Worm (Caenorhabditis elegans): Measurements from ENCODE around the gene ZK892.4.

DNA sequence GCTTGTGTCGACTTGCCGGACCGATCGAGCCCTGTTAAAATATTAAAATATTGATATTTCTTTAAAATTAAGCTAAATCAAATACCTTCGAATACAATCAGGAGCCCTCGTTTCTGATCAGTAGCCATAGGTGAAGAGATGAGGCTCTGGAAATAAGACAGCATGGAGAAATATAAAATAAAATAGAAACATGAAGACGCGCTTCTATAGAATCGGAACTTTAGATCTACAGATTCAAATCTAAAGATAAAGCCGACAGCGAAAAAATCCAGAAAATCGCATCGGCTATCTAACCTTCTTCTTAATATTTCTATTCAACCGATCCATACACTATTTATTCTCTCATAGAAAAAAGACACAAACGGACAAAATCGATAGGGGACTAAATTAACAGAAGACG is 39.4 kb upstream of the ZK892.4 start, which contains the start of gene dtmk-1:
- TF ChIP-seq aly-1 (tag; optimal IDR thresholded peaks at IDR 0.05) (no peak), scrt-1 (GFP tag; IDR thresholded peaks at IDR 0.05) (no peak), flt-1 (GFP tag; IDR thresholded peaks at IDR 0.05) (no peak), B0310.2 (tag; optimal IDR thresholded peaks at IDR 0.05) (no peak), ama-1 (optimal IDR thresholded peaks at IDR 0.05) (no peak), ets-7 (tag; optimal IDR thresholded peaks at IDR 0.05) (no peak), ceh-36 (tag; optimal IDR thresholded peaks at IDR 0.05) (no peak)

Data from whole organism, early embryonic.